Fruit fly (Drosophila melanogaster): ENCODE data around the gene kuz.

The kuz gene

dm6 chr2L:13514262-13514937, 35.5 kb upstream of the kuz start (continued):
- TF ChIP-seq zen (tag; optimal IDR thresholded peaks at IDR 0.05) (no peak), CG9609 (GFP tag; optimal IDR thresholded peaks at IDR 0.05) (no peak), jumu (GFP tag; optimal IDR thresholded peaks at IDR 0.05) (no peak), Myb (GFP tag; optimal IDR thresholded peaks at IDR 0.05) (no peak), CG12942 (GFP tag; optimal IDR thresholded peaks at IDR 0.05) (no peak), Xbp1 (GFP tag; optimal IDR thresholded peaks at IDR 0.05) (no peak), corto (GFP tag; optimal IDR thresholded peaks at IDR 0.05) (peak; percentile 48), CG13287 (GFP tag; IDR thresholded peaks at IDR 0.05; ENCODE audit: partially characterized antibody) (peak; percentile 45), NfI (GFP tag; optimal IDR thresholded peaks at IDR 0.05) (peak; percentile 59), CG2712 (tag; optimal IDR thresholded peaks at IDR 0.05) (peak; percentile 39), CG8944 (GFP tag; optimal IDR thresholded peaks at IDR 0.05) (no peak), sens (GFP tag) (no peak), bbx (GFP tag; IDR thresholded peaks at IDR 0.05; ENCODE audit: partially characterized antibody) (no peak), CG17612 (GFP tag; IDR thresholded peaks at IDR 0.05) (0 out of 2 replicates have a peak, but pooled peaks have one; percentile 18), crp (GFP tag; optimal IDR thresholded peaks at IDR 0.05) (no peak), Taf1 (GFP tag; IDR thresholded peaks at IDR 0.05) (peak; percentile 63; the same call in 1 of the 2 replicates), CG4617 (GFP tag; optimal IDR thresholded peaks at IDR 0.05; ENCODE audit: borderline replicate concordance) (peak; percentile 6), Abd-B (GFP tag; optimal IDR thresholded peaks at IDR 0.05) (peak; percentile 27), bowl (GFP tag; IDR thresholded peaks at IDR 0.05) (no peak), CG30403 (GFP tag; optimal IDR thresholded peaks at IDR 0.05) (peak; percentile 73), seq (GFP tag; IDR thresholded peaks at IDR 0.05) (peak; percentile 44; the same call in 1 of the 2 replicates), chinmo (GFP tag; IDR thresholded peaks at IDR 0.05; ENCODE audit: partially characterized antibody) (peak; percentile 99), ato (GFP tag; IDR thresholded peaks at IDR 0.05; ENCODE audit: partially characterized antibody) (0 out of 2 replicates have a peak, but pooled peaks have one; percentile 12), Ets97D (GFP tag; optimal IDR thresholded peaks at IDR 0.05) (no peak), CG7357 (GFP tag; IDR thresholded peaks at IDR 0.05) (peak; percentile 50; the same call in 1 of the 3 replicates), dmrt11E (tag; optimal IDR thresholded peaks at IDR 0.05) (no peak), so (GFP tag; IDR thresholded peaks at IDR 0.05) (no peak), Nf-YB (GFP tag; optimal IDR thresholded peaks at IDR 0.05) (no peak), CG31388 (GFP tag; optimal IDR thresholded peaks at IDR 0.05) (no peak), CG3838 (GFP tag; optimal IDR thresholded peaks at IDR 0.05) (no peak), CG7928 (GFP tag; optimal IDR thresholded peaks at IDR 0.05) (peak; percentile 27), CG15073 (GFP tag; optimal IDR thresholded peaks at IDR 0.05) (peak; percentile 13), fu2 (GFP tag; optimal IDR thresholded peaks at IDR 0.05) (no peak), CG17568 (GFP tag; optimal IDR thresholded peaks at IDR 0.05) (no peak), CG3163 (GFP tag; optimal IDR thresholded peaks at IDR 0.05) (no peak), tna (GFP tag; IDR thresholded peaks at IDR 0.05; ENCODE audit: partially characterized antibody) (no peak), toy (GFP tag; IDR thresholded peaks at IDR 0.05) (no peak), ci (GFP tag; IDR thresholded peaks at IDR 0.05) (peak; percentile 30; the same call in 1 of the 3 replicates), hb (GFP tag; IDR thresholded peaks at IDR 0.05; ENCODE audit: partially characterized antibody) (no peak), psq (GFP tag; optimal IDR thresholded peaks at IDR 0.05) (no peak), pnt (GFP tag; optimal IDR thresholded peaks at IDR 0.05) (no peak), CG10431 (GFP tag; optimal IDR thresholded peaks at IDR 0.05) (no peak), Ets65A (GFP tag) (no peak), btn (GFP tag; optimal IDR thresholded peaks at IDR 0.05) (no peak), CG15514 (GFP tag; optimal IDR thresholded peaks at IDR 0.05) (peak; percentile 4), Xrp1 (GFP tag; IDR thresholded peaks at IDR 0.05) (peak; percentile 52; the same call in 1 of the 2 replicates), CG2116 (GFP tag; optimal IDR thresholded peaks at IDR 0.05) (no peak), slp2 (GFP tag; optimal IDR thresholded peaks at IDR 0.05) (no peak), peb (GFP tag; IDR thresholded peaks at IDR 0.05) (peak; percentile 44; the same call in 1 of the 2 replicates), CG6854 (GFP tag; optimal IDR thresholded peaks at IDR 0.05) (peak; percentile 62)
